Worm (Caenorhabditis elegans): ENCODE data around the gene nduv-2.

Gene nduv-2

DNA sequence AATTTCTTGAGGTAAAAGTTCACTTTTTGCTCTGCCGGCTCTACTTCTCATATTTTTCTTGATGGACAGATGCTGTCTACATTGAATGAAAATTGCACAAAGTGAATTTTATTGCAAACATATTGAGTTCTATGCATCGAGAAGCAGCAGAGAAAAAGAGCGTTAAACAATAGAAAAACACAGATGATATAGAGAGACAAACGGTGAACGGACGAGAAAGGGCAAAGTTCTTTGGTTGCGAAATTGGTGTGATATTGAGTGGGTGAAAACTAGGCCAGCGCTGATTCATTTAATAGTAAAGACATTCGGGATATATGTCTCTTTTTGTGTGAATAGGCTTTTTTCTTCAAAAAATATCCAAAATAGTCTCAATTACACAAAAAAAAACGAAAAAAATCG, 29.0 kb upstream of the nduv-2 start:
- no peak for TF ChIP-seq npax-4 (tag; optimal IDR thresholded peaks at IDR 0.05)
- no peak for TF ChIP-seq fax-1 (tag; optimal IDR thresholded peaks at IDR 0.05)
- no peak for TF ChIP-seq ceh-22 (tag; optimal IDR thresholded peaks at IDR 0.05)
- TF ChIP-seq sox-2 (GFP tag; IDR thresholded peaks at IDR 0.05) = no peak
- no peak for TF ChIP-seq ceh-31 (tag; optimal IDR thresholded peaks at IDR 0.05)
- no peak for TF ChIP-seq sdc-2 (tag; optimal IDR thresholded peaks at IDR 0.05)
- TF ChIP-seq hlh-30 (tag; optimal IDR thresholded peaks at IDR 0.05; ENCODE audit: insufficient read depth) = no peak
- TF ChIP-seq ceh-24 (tag; optimal IDR thresholded peaks at IDR 0.05) = no peak
- TF ChIP-seq syd-9 (tag; optimal IDR thresholded peaks at IDR 0.05) = no peak
- TF ChIP-seq pha-2 (tag; optimal IDR thresholded peaks at IDR 0.05) = no peak
- TF ChIP-seq tbx-7 (tag; optimal IDR thresholded peaks at IDR 0.05) = no peak

DNA sequence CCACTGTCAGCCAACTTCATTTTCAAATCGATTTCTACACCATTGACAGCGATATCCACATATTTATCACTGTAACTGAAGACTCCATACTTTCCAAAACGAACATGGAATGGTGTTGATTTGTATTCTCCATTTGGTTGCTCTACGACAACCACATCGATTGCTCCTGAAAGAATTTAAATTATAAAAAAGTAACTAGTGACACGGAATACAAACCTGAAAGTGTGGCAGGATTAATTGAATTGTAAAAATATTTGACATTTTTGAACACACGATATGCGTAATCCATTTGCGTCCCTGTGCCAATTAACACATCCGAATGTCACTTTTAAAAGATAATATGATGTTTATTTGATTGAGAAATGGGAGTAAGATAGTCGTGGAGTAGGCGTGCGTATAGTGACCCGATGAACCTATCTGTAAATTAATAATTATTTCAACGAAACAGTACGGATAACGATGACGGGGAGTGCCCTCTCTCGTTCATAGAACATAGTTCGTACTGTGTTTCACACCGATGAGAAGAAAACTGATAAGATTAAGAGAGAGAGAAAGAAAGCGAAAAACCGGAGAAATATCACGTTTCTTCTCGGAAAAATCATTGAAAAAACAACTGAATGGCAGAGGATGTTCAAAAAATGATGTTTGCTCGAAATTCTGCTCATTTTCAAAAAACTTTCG, 28.5 kb upstream of the nduv-2 start, which contains the start of gene lpin-1:
lpin-1 (minus strand) TSS at position 417 of the 681 bp plus-strand sequence.
- TF ChIP-seq hlh-13 (GFP tag; optimal IDR thresholded peaks at IDR 0.05) (no peak), nhr-232 (tag; optimal IDR thresholded peaks at IDR 0.05) (no peak), hlh-6 (tag; optimal IDR thresholded peaks at IDR 0.05) (no peak), lim-6 (tag; optimal IDR thresholded peaks at IDR 0.05) (no peak), sox-2 (GFP tag; IDR thresholded peaks at IDR 0.05) (no peak), C08G9.2 (tag; optimal IDR thresholded peaks at IDR 0.05) (no peak), ama-1 (optimal IDR thresholded peaks at IDR 0.05) (no peak), syd-9 (tag; optimal IDR thresholded peaks at IDR 0.05) (no peak), ceh-48 (tag; optimal IDR thresholded peaks at IDR 0.05) (no peak), sox-4 (tag; optimal IDR thresholded peaks at IDR 0.05) (no peak), ceh-19 (GFP tag; optimal IDR thresholded peaks at IDR 0.05) (no peak)

DNA sequence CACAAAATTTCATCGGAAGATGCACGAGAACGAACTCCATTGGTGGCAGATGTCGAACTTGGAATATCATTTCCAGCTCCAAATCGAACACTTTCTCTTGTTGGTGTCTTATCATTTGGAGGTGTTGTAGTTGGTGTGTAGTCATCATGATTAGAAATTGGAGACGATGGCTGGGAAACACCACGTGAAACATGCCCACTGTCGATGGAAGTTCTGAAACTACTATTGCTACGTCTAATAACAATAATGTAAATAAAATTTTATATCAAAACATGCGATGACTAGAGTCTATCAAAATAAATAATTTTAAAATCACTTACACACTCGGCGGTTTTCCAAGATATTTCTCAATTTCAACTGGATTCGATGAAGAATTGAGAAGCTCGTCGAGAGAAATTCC, 27.0 kb upstream of the nduv-2 start:
- no peak for TF ChIP-seq madf-2 (tag; optimal IDR thresholded peaks at IDR 0.05)
- TF ChIP-seq ama-1 (optimal IDR thresholded peaks at IDR 0.05) = no peak
- TF ChIP-seq dve-1 (tag; optimal IDR thresholded peaks at IDR 0.05) = no peak
- no peak for TF ChIP-seq K02D7.2 (tag; optimal IDR thresholded peaks at IDR 0.05)
- TF ChIP-seq hlh-15 (tag; optimal IDR thresholded peaks at IDR 0.05) = no peak
- TF ChIP-seq gmeb-2 (tag; optimal IDR thresholded peaks at IDR 0.05) = no peak
- TF ChIP-seq pax-1 (tag; optimal IDR thresholded peaks at IDR 0.05) = no peak
- no peak for TF ChIP-seq sdc-2 (tag; optimal IDR thresholded peaks at IDR 0.05)
- no peak for TF ChIP-seq ceh-2 (tag; optimal IDR thresholded peaks at IDR 0.05)
- TF ChIP-seq pqm-1 (tag; optimal IDR thresholded peaks at IDR 0.05) = no peak
- no peak for TF ChIP-seq lim-6 (tag; optimal IDR thresholded peaks at IDR 0.05)

DNA sequence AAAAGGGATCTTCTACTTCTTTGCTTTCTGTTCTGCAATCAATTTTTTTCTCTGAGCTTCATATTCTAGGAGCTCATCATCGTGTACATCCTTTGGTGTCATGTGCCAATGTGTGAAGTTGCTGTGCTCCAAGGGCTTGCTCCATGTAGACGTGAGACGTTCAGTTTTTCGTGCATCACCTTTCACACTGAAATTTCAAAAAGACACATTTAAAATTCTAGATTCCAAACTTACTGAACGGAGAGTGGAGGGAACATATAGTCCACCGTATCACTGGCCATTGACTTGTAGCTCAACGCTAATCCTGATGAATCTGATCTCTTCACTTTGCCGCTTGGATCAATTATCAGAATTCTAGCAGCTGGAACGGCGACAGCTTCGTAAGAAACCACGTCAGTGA, 25.4 kb upstream of the nduv-2 start:
- TF ChIP-seq ama-1 (optimal IDR thresholded peaks at IDR 0.05) (no peak), nhr-11 (tag; optimal IDR thresholded peaks at IDR 0.05) (no peak), ceh-31 (tag; optimal IDR thresholded peaks at IDR 0.05) (no peak), unc-55 (GFP tag; optimal IDR thresholded peaks at IDR 0.05) (no peak), ceh-34 (tag; optimal IDR thresholded peaks at IDR 0.05) (no peak), C38D4.7 (GFP tag; optimal IDR thresholded peaks at IDR 0.05) (no peak), C08G9.2 (tag; optimal IDR thresholded peaks at IDR 0.05) (no peak), syd-9 (tag; optimal IDR thresholded peaks at IDR 0.05) (no peak), ceh-9 (tag; optimal IDR thresholded peaks at IDR 0.05) (no peak), ceh-45 (GFP tag; IDR thresholded peaks at IDR 0.05) (no peak), hlh-8 (tag; optimal IDR thresholded peaks at IDR 0.05) (no peak), elt-4 (tag; optimal IDR thresholded peaks at IDR 0.05) (no peak), unc-86 (tag; optimal IDR thresholded peaks at IDR 0.05) (no peak), lin-11 (tag; optimal IDR thresholded peaks at IDR 0.05) (no peak), Y22D7AL.16 (tag; optimal IDR thresholded peaks at IDR 0.05) (no peak), che-1 (tag; optimal IDR thresholded peaks at IDR 0.05) (no peak), sox-4 (tag; optimal IDR thresholded peaks at IDR 0.05) (no peak)
